Worm (Caenorhabditis elegans) whole organism, L2 larva: ENCODE data around the gene Y75B12B.3.

ENCODE experiments used
- R02D3.7 ChIP-seq: fragments of 150-350 bp; optimal IDR thresholded peaks from 2 replicates; lab custom pipeline; 2014; ENCODE audit warnings: missing biosample characterization, missing genetic modification characterization
- ceh-82 ChIP-seq: fragments of 150-350 bp; optimal IDR thresholded peaks from 2 replicates; lab custom pipeline; 2014; ENCODE audit warnings: missing biosample characterization, missing genetic modification characterization
- mbf-1 ChIP-seq: sonication (generic microtip); optimal IDR thresholded peaks from 2 replicates; lab custom pipeline; 2017; ENCODE audit warnings: missing biosample characterization, missing genetic modification characterization
- nhr-11 ChIP-seq: fragments of 150-350 bp; optimal IDR thresholded peaks from 2 replicates; lab custom pipeline; 2014; ENCODE audit warnings: missing biosample characterization, missing genetic modification characterization
- nhr-25 ChIP-seq: fragments of 150-350 bp; sonication (generic microtip); optimal IDR thresholded peaks from 3 replicates; lab custom pipeline; 2014; ENCODE audit warnings: missing biosample characterization, missing genetic modification characterization
- nhr-6 ChIP-seq: fragments of 150-350 bp; optimal IDR thresholded peaks from 2 replicates; lab custom pipeline; 2014; ENCODE audit warnings: missing biosample characterization, missing genetic modification characterization
- zag-1 ChIP-seq: fragments of 150-350 bp; optimal IDR thresholded peaks from 2 replicates; lab custom pipeline; 2014; ENCODE audit warnings: missing biosample characterization, missing genetic modification characterization
- ztf-11 ChIP-seq: sonication (generic microtip); optimal IDR thresholded peaks from 2 replicates; lab custom pipeline; 2017; ENCODE audit warnings: missing biosample characterization, missing genetic modification characterization

- TF ChIP-seq R02D3.7 (tag; lab: Kevin White, UChicago) (no peak), nhr-6 (tag; lab: Kevin White, UChicago) (no peak), nhr-25 (no peak), mbf-1 (tag; lab: Kevin White, UChicago) (no peak), nhr-11 (tag; lab: Kevin White, UChicago) (no peak), ceh-82 (tag; lab: Kevin White, UChicago) (no peak), zag-1 (no peak), ztf-11 (tag; lab: Kevin White, UChicago) (no peak)
Observed at ce11 chrV:15186259-15186927, at the start of gene Y75B12B.3.
